Fruit fly (Drosophila melanogaster) whole organism, wandering third instar larva: Measurements from ENCODE around the gene CG7692.

Experiments used
- Abd-B ChIP-seq: fragments of >200 bp; optimal IDR thresholded peaks from 2 replicates; lab custom pipeline; 2017; ENCODE audit warnings: missing biosample characterization, missing genetic modification characterization
- CG9705 ChIP-seq: fragments of 200-800 bp; sonication (Bioruptor generic); optimal IDR thresholded peaks from 2 replicates; lab custom pipeline; 2018; ENCODE audit warnings: missing biosample characterization, mild to moderate bottlenecking, missing genetic modification characterization
- CrebA ChIP-seq: fragments of 200-800 bp; sonication (Bioruptor generic); optimal IDR thresholded peaks from 2 replicates; lab custom pipeline; 2016; ENCODE audit warnings: missing biosample characterization, mild to moderate bottlenecking, missing genetic modification characterization, borderline replicate concordance
- Dfd ChIP-seq: fragments of >200 bp; optimal IDR thresholded peaks from 2 replicates; lab custom pipeline; 2017; ENCODE audit warnings: missing biosample characterization, missing genetic modification characterization
- Dif ChIP-seq: fragments of 200-275, 200-300 bp; sonication (Bioruptor generic); optimal IDR thresholded peaks from 2 replicates; lab custom pipeline; 2018; ENCODE audit warnings: missing biosample characterization, missing genetic modification characterization; ENCODE audit not compliant: partially characterized antibody
- Hr78 ChIP-seq: fragments of >200 bp; optimal IDR thresholded peaks from 2 replicates; lab custom pipeline; 2017; ENCODE audit warnings: missing biosample characterization, missing genetic modification characterization
- Jra ChIP-seq: sonication (Bioruptor generic); optimal IDR thresholded peaks from 2 replicates; lab custom pipeline; 2016; ENCODE audit warnings: missing biosample characterization, missing genetic modification characterization
- Mio ChIP-seq: sonication (Bioruptor generic); optimal IDR thresholded peaks from 2 replicates; lab custom pipeline; 2016; ENCODE audit warnings: missing biosample characterization, missing genetic modification characterization
- Myc ChIP-seq: fragments of >200 bp; optimal IDR thresholded peaks from 2 replicates; lab custom pipeline; 2017
- Sp1 ChIP-seq: fragments of 200-800 bp; sonication (Bioruptor generic); optimal IDR thresholded peaks from 3 replicates; lab custom pipeline; 2019; ENCODE audit warnings: missing biosample characterization, mild to moderate bottlenecking, missing genetic modification characterization, moderate library complexity
- br ChIP-seq: fragments of 200-800 bp; sonication (Bioruptor generic); optimal IDR thresholded peaks from 2 replicates; lab custom pipeline; 2016; ENCODE audit warnings: missing biosample characterization, missing genetic modification characterization
- brk ChIP-seq: fragments of 200-800 bp; sonication (Bioruptor generic); optimal IDR thresholded peaks from 2 replicates; lab custom pipeline; 2016; ENCODE audit warnings: missing biosample characterization, mild to moderate bottlenecking, missing genetic modification characterization
- dl ChIP-seq, 2 experiments: fragments of 175-275, 200-275 bp in 1 of 2; fragments of 200-275 bp in 1 of 2; sonication (Bioruptor generic); optimal IDR thresholded peaks; lab custom pipeline; 2018; ENCODE audit warnings: mild to moderate bottlenecking in 2 of 2, missing biosample characterization in 2 of 2, missing genetic modification characterization in 2 of 2, moderate library complexity in 2 of 2; ENCODE audit not compliant: partially characterized antibody in 2 of 2, insufficient read depth in 1 of 2
- dmrt93B ChIP-seq: fragments of 200-800 bp; sonication (Bioruptor generic); optimal IDR thresholded peaks from 2 replicates; lab custom pipeline; 2018; ENCODE audit warnings: missing biosample characterization, mild to moderate bottlenecking, missing genetic modification characterization
- dsf ChIP-seq: sonication (Bioruptor generic); optimal IDR thresholded peaks from 2 replicates; lab custom pipeline; 2016; ENCODE audit warnings: missing biosample characterization, missing genetic modification characterization, borderline replicate concordance
- fru ChIP-seq: fragments of 200-800 bp; sonication (Bioruptor generic); optimal IDR thresholded peaks from 3 replicates; lab custom pipeline; 2016; ENCODE audit warnings: missing biosample characterization, mild to moderate bottlenecking, missing genetic modification characterization
- h ChIP-seq: fragments of 200-800 bp; sonication (Bioruptor generic); optimal IDR thresholded peaks from 3 replicates; lab custom pipeline; 2016; ENCODE audit warnings: missing biosample characterization, mild to moderate bottlenecking, missing genetic modification characterization
- pan ChIP-seq: fragments of >200 bp; optimal IDR thresholded peaks from 2 replicates; lab custom pipeline; 2017
- psq ChIP-seq: fragments of 200-800 bp; sonication (Bioruptor generic); optimal IDR thresholded peaks from 3 replicates; lab custom pipeline; 2017; ENCODE audit warnings: missing biosample characterization, mild to moderate bottlenecking, missing genetic modification characterization, moderate library complexity
- rgr ChIP-seq: fragments of 200-800 bp; sonication (Bioruptor generic); optimal IDR thresholded peaks from 3 replicates; lab custom pipeline; 2016; ENCODE audit warnings: missing biosample characterization, mild to moderate bottlenecking, missing genetic modification characterization
- sage ChIP-seq: fragments of 200-800 bp; sonication (Bioruptor generic); optimal IDR thresholded peaks from 2 replicates; lab custom pipeline; 2016; ENCODE audit warnings: missing biosample characterization, mild to moderate bottlenecking, missing genetic modification characterization
- sv ChIP-seq: fragments of 200-800 bp; sonication (Bioruptor generic); optimal IDR thresholded peaks from 3 replicates; lab custom pipeline; 2016; ENCODE audit warnings: missing biosample characterization, missing genetic modification characterization
- usp ChIP-seq: fragments of >200 bp; optimal IDR thresholded peaks from 2 replicates; lab custom pipeline; 2017; ENCODE audit warnings: missing biosample characterization, missing genetic modification characterization

The CG7692 gene

dm6 chr3L:17403268-17403667 is 51.6 kb downstream of the CG7692 start:
- no peak for TF ChIP-seq br (GFP tag; lab: Kevin White, UChicago)
- TF ChIP-seq dmrt93B = no peak
- no peak for TF ChIP-seq Mio
- TF ChIP-seq CrebA (GFP tag; lab: Kevin White, UChicago) = no peak
- TF ChIP-seq pan = no peak
- TF ChIP-seq h = no peak
- no peak for TF ChIP-seq Hr78 (GFP tag; lab: Kevin White, UChicago)
- TF ChIP-seq Jra (GFP tag; lab: Kevin White, UChicago) = no peak
- no peak for TF ChIP-seq Abd-B (GFP tag; lab: Kevin White, UChicago)
- TF ChIP-seq psq (GFP tag; lab: Kevin White, UChicago) = no peak
- TF ChIP-seq rgr (GFP tag; lab: Kevin White, UChicago) = no peak
- no peak for TF ChIP-seq Dfd
- TF ChIP-seq dsf (GFP tag; lab: Kevin White, UChicago) = no peak
- no peak for TF ChIP-seq Myc (lab: Kevin White, UChicago)
- TF ChIP-seq dl (GFP tag; optimal IDR thresholded peaks at IDR 0.05; lab: Kevin White, UChicago; ENCODE audit: insufficient read depth in 1 of 2, partially characterized antibody in 2 of 2) = no peak

DNA sequence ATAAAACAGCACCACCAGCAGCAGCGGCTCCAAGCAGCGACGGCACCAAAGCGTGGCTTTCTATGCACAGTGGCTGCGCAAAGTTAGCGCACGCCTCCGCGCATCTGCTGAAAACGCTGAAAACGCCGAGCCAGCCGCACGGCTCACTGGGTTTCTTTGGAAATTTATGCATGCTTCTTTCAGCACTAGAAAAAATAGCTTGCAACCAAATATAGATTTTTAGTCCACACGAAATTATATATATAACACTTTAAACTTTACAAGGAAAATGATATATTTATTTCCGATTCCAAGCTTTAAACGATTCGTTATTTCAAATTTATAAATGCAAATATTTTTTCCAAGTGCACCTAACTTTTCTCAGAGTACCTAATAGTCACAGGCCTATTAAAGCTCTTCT is 53.0 kb downstream of the CG7692 start:
- TF ChIP-seq sv (GFP tag; lab: Kevin White, UChicago) (peak; percentile 11), CG9705 (GFP tag; lab: Kevin White, UChicago) (no peak), Sp1 (GFP tag; lab: Kevin White, UChicago) (no peak), usp (GFP tag; lab: Kevin White, UChicago) (no peak)

DNA sequence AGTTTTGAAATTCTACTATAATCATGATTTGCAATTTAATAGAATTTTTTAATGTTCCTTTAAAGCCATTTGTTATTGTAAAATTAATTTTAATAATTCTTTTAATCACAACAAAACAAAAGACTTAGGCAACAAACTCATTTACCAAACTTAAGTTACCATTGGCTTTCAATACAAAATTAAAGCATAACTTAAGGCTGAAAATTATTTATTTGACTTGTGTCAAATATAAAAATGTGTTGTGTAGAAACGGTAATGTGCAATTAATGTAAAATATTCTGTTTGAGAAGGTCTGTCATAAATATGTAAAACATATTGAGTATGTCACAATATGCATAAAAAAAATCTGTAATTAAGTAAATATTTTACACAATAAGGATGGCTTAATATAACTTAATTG is 55.5 kb downstream of the CG7692 start:
- TF ChIP-seq Myc (lab: Kevin White, UChicago) (peak; percentile 24), brk (GFP tag; lab: Kevin White, UChicago) (no peak), Hr78 (GFP tag; lab: Kevin White, UChicago) (no peak), sage (GFP tag; lab: Kevin White, UChicago) (no peak), usp (GFP tag; lab: Kevin White, UChicago) (no peak), fru (GFP tag; lab: Kevin White, UChicago) (no peak), Dif (no peak)
